Fruit fly (Drosophila melanogaster) whole organism, pupa: ENCODE results near the gene trem.

Experiments
- CG10348 ChIP-seq: fragments of 200-800 bp; sonication (Bioruptor generic); IDR thresholded peaks from 2 replicates; pipeline ENCODE4 v1.3.6; 2022; ENCODE audit warnings: missing biosample characterization, missing genetic modification characterization
- CG12605 ChIP-seq: fragments of 200-800 bp; sonication (Bioruptor generic); IDR thresholded peaks from 2 replicates; pipeline ENCODE4 v1.3.6; 2022; ENCODE audit warnings: missing biosample characterization, missing genetic modification characterization
- CG13204 ChIP-seq: fragments of 200-800 bp; sonication (Bioruptor generic); optimal IDR thresholded peaks from 2 replicates; lab custom pipeline; 2018; ENCODE audit warnings: missing biosample characterization, mild to moderate bottlenecking, missing genetic modification characterization, moderate library complexity
- CG14655 ChIP-seq: fragments of 200-800 bp; sonication (Bioruptor generic); optimal IDR thresholded peaks from 3 replicates; lab custom pipeline; 2017; ENCODE audit warnings: mild to moderate bottlenecking, missing biosample characterization, missing genetic modification reagents, missing genetic modification characterization
- CG15710 ChIP-seq: fragments of 200-800 bp; sonication (Bioruptor generic); optimal IDR thresholded peaks from 2 replicates; lab custom pipeline; 2018; ENCODE audit warnings: missing biosample characterization, mild to moderate bottlenecking, missing genetic modification characterization, moderate library complexity
- CG17806 ChIP-seq: fragments of 200-800 bp; sonication (Bioruptor generic); optimal IDR thresholded peaks from 2 replicates; lab custom pipeline; 2018; ENCODE audit warnings: missing biosample characterization, mild to moderate bottlenecking, missing genetic modification characterization, moderate library complexity
- CG32121 ChIP-seq: fragments of 200-800 bp; sonication (Bioruptor generic); IDR thresholded peaks from 2 replicates; pipeline ENCODE4 v1.3.6; 2022; ENCODE audit warnings: missing biosample characterization, missing genetic modification characterization
- CG34367 ChIP-seq: fragments of 200-800 bp; sonication (Bioruptor generic); optimal IDR thresholded peaks from 2 replicates; lab custom pipeline; 2018; ENCODE audit warnings: missing biosample characterization, mild to moderate bottlenecking, missing genetic modification characterization
- CG4496 ChIP-seq: fragments of 200-800 bp; sonication (Bioruptor generic); IDR thresholded peaks from 3 replicates; pipeline ENCODE4 v1.3.6; 2022; ENCODE audit warnings: missing biosample characterization, missing genetic modification characterization
- CG8159 ChIP-seq: fragments of 200-800 bp; sonication (Bioruptor generic); optimal IDR thresholded peaks from 3 replicates; lab custom pipeline; 2018; ENCODE audit warnings: missing biosample characterization, mild to moderate bottlenecking, missing genetic modification characterization, moderate library complexity
- CG8301 ChIP-seq: fragments of 200-800 bp; sonication (Bioruptor generic); optimal IDR thresholded peaks from 2 replicates; lab custom pipeline; 2018; ENCODE audit warnings: missing biosample characterization, mild to moderate bottlenecking, missing genetic modification characterization
- CG9948 ChIP-seq: fragments of 200-800 bp; sonication (Bioruptor generic); optimal IDR thresholded peaks from 2 replicates; lab custom pipeline; 2018; ENCODE audit warnings: missing biosample characterization, mild to moderate bottlenecking, missing genetic modification characterization, moderate library complexity
- D1 ChIP-seq: fragments of 200-800 bp; sonication (Bioruptor generic); optimal IDR thresholded peaks from 2 replicates; lab custom pipeline; 2018; ENCODE audit warnings: missing biosample characterization, mild to moderate bottlenecking, missing genetic modification characterization, moderate library complexity
- EcR ChIP-seq: fragments of 200-800 bp; sonication (Bioruptor generic); optimal IDR thresholded peaks from 3 replicates; lab custom pipeline; 2019; ENCODE audit warnings: missing biosample characterization, missing genetic modification characterization, mild to moderate bottlenecking, moderate library complexity, missing genetic modification reagents
- Ets98B ChIP-seq: fragments of 200-800 bp; sonication (Bioruptor generic); IDR thresholded peaks from 2 replicates; pipeline ENCODE4 v1.3.6; 2022; ENCODE audit warnings: missing biosample characterization, missing genetic modification characterization
- Pif1A ChIP-seq: fragments of 200-800 bp; sonication (Bioruptor generic); optimal IDR thresholded peaks from 3 replicates; lab custom pipeline; 2016; ENCODE audit warnings: missing biosample characterization, missing genetic modification characterization
- Pif1B ChIP-seq: fragments of 200-800 bp; sonication (Bioruptor generic); optimal IDR thresholded peaks from 3 replicates; lab custom pipeline; 2016; ENCODE audit warnings: missing biosample characterization, missing genetic modification characterization
- Snoo ChIP-seq: fragments of 200-800 bp; sonication (Bioruptor generic); optimal IDR thresholded peaks from 3 replicates; lab custom pipeline; 2017; ENCODE audit warnings: missing biosample characterization, mild to moderate bottlenecking, missing genetic modification characterization, inconsistent platforms
- fd96Ca ChIP-seq: fragments of 200-800 bp; sonication (Bioruptor generic); IDR thresholded peaks from 3 replicates; pipeline ENCODE4 v1.3.6; 2022; ENCODE audit warnings: missing biosample characterization, missing genetic modification characterization
- gl ChIP-seq: fragments of 200-800 bp; sonication (Bioruptor generic); optimal IDR thresholded peaks from 2 replicates; lab custom pipeline; 2018; ENCODE audit warnings: missing biosample characterization, mild to moderate bottlenecking, missing genetic modification characterization
- rn ChIP-seq: fragments of 200-800 bp; sonication (Bioruptor generic); IDR thresholded peaks from 2 replicates; pipeline ENCODE4 v1.3.6; 2022; ENCODE audit warnings: missing biosample characterization, missing genetic modification characterization

trem gene

DNA sequence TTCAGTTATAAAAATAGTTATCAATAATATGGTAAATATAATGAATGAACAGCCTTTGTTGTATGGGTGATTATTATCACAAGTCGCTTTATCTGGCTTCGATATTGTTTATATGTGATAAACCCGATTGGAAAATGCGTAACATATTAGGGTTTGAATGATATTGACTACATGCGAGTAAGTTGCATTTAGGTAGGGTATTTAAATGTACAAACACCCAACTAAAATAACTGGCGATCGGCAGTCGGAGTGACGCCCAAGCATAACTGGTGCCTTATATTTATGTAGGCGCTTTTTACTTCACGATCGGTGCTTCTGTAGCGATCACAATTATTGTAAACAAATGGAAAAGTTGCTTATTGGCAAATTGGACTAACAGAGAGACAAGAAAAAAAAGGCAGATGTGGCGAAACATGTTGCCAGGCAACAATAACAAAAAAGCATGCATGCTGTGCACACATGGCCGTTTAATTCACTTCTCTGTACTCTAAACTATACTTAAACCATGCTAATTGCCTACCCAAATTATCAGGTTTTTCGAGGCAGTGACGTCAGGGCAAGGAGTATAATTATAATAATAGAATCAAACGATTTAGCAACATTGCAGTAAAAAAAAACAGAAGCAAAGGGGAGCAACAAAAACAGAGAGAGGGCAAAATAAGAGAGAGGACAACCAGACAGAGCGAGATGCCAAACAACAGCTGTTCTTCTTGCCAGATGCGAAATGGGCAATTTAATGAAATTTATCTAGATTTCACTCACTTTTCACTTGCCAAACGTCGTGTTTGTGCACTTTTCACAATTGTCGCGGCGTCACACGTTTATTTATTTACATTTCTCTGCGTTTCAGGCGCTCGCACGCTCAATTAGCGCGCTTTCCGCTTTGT, 23.5 kb downstream of the trem start:
- 0 out of 3 replicates have a peak, but pooled peaks have one; percentile 41 for TF ChIP-seq CG4496 (GFP tag; lab: Robert Waterston, UW)
- peak; percentile 30 for TF ChIP-seq CG34367
- TF ChIP-seq D1 (tag; lab: Kevin White, UChicago), result peak; percentile 5
- peak; percentile 47 for TF ChIP-seq CG14655 (GFP tag; lab: Kevin White, UChicago)
- no peak for TF ChIP-seq Ets98B (GFP tag; lab: Robert Waterston, UW)
- TF ChIP-seq EcR (GFP tag; lab: Kevin White, UChicago), result no peak
- no peak for TF ChIP-seq Pif1A (GFP tag; lab: Kevin White, UChicago)
- TF ChIP-seq CG32121 (GFP tag; lab: Robert Waterston, UW), result no peak
- peak; percentile 34 for TF ChIP-seq CG8159 (tag; lab: Kevin White, UChicago)
- no peak for TF ChIP-seq Snoo
- 0 out of 2 replicates have a peak, but pooled peaks have one; percentile 39 for TF ChIP-seq CG12605 (GFP tag; lab: Robert Waterston, UW)
- TF ChIP-seq Pif1B, result peak; percentile 1
- no peak for TF ChIP-seq CG8301
- TF ChIP-seq, all 21 proteins: peak for 7

dm6 chr3R:20006617-20007016, 24.5 kb downstream of the trem start:
- TF ChIP-seq CG17806, result no peak
- TF ChIP-seq EcR (GFP tag; lab: Kevin White, UChicago), result no peak
- TF ChIP-seq CG9948 (tag; lab: Kevin White, UChicago), result no peak
- TF ChIP-seq Pif1B, result no peak
- TF ChIP-seq Snoo, result no peak
- TF ChIP-seq fd96Ca (GFP tag; lab: Robert Waterston, UW), result no peak
- no peak for TF ChIP-seq CG4496 (GFP tag; lab: Robert Waterston, UW)
- TF ChIP-seq CG12605 (GFP tag; lab: Robert Waterston, UW), result no peak
- no peak for TF ChIP-seq Ets98B (GFP tag; lab: Robert Waterston, UW)

- no peak for TF ChIP-seq Snoo
- no peak for TF ChIP-seq CG15710 (tag; lab: Kevin White, UChicago)
These were observed 26.4 kb downstream of the trem start for dm6 chr3R:20004697-20005096.

dm6 chr3R:20001595-20001997, 29.5 kb downstream of the trem start:
- peak; percentile 29 for TF ChIP-seq Pif1A (GFP tag; lab: Kevin White, UChicago)
- TF ChIP-seq CG8301, result peak; percentile 7
- TF ChIP-seq CG32121 (GFP tag; lab: Robert Waterston, UW), result no peak
- TF ChIP-seq CG13204 (GFP tag; lab: Kevin White, UChicago), result no peak
- TF ChIP-seq CG14655 (GFP tag; lab: Kevin White, UChicago), result peak; percentile 47
- peak; percentile 35 for TF ChIP-seq CG9948 (tag; lab: Kevin White, UChicago)
- TF ChIP-seq CG15710 (tag; lab: Kevin White, UChicago), result peak; percentile 48
- TF ChIP-seq rn, result no peak
- TF ChIP-seq EcR (GFP tag; lab: Kevin White, UChicago), result no peak
- TF ChIP-seq CG17806, result peak; percentile 2
- TF ChIP-seq CG34367, result no peak
- no peak for TF ChIP-seq fd96Ca (GFP tag; lab: Robert Waterston, UW)
- TF ChIP-seq CG12605 (GFP tag; lab: Robert Waterston, UW), result no peak
- TF ChIP-seq Snoo, result peak; percentile 40
- TF ChIP-seq Ets98B (GFP tag; lab: Robert Waterston, UW), result no peak
- no peak for TF ChIP-seq CG10348 (GFP tag; lab: Robert Waterston, UW)
- TF ChIP-seq CG4496 (GFP tag; lab: Robert Waterston, UW), result no peak
- no peak for TF ChIP-seq gl
- peak; percentile 47 for TF ChIP-seq CG8159 (tag; lab: Kevin White, UChicago)
- no peak for TF ChIP-seq Pif1B
- TF ChIP-seq D1 (tag; lab: Kevin White, UChicago), result no peak

DNA sequence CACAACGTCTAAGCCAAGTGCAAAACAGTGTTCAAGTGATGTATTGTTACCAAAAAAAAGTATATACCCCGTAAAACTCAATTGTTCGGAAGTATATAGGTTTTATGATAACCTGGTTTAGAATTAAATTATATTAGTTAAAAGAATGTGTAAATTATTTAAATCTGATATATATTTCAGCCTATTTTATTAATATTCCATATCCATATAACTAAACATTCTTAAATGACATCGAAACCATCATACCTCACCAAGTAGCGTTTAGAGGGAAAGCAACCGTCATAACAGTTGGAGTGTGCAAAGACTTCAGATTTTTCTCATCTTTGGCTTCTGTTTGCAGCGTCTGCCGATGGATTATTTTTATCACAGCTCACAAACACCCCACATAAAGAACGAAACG, 31.6 kb downstream of the trem start:
- TF ChIP-seq Pif1A (GFP tag; lab: Kevin White, UChicago) (peak; percentile 63), CG8159 (tag; lab: Kevin White, UChicago) (peak; percentile 85), D1 (tag; lab: Kevin White, UChicago) (peak; percentile 64), Pif1B (peak; percentile 58), EcR (GFP tag; lab: Kevin White, UChicago) (no peak), CG12605 (GFP tag; lab: Robert Waterston, UW) (peak; percentile 83), CG9948 (tag; lab: Kevin White, UChicago) (peak; percentile 84), Snoo (peak; percentile 68), CG15710 (tag; lab: Kevin White, UChicago) (peak; percentile 85), CG4496 (GFP tag; lab: Robert Waterston, UW) (peak; percentile 83), CG17806 (peak; percentile 83), CG10348 (GFP tag; lab: Robert Waterston, UW) (no peak), Ets98B (GFP tag; lab: Robert Waterston, UW) (peak; percentile 79), CG13204 (GFP tag; lab: Kevin White, UChicago) (peak; percentile 26), CG8301 (peak; percentile 78), CG32121 (GFP tag; lab: Robert Waterston, UW) (peak; percentile 87), fd96Ca (GFP tag; lab: Robert Waterston, UW) (no peak), rn (peak; percentile 44; the same call in 1 of the 2 replicates), gl (peak; percentile 26), CG34367 (peak; percentile 78), CG14655 (GFP tag; lab: Kevin White, UChicago) (peak; percentile 82)
